Worm (Caenorhabditis elegans) whole organism, mixed stage, embryonic: ENCODE measurements around the gene pqn-84.

Source experiments
- M03D4.4 ChIP-seq: sonication (generic microtip); optimal IDR thresholded peaks from 2 replicates; lab custom pipeline; 2017; ENCODE audit warnings: mild to moderate bottlenecking, missing genetic modification characterization, missing compliant biosample characterization
- bed-3 ChIP-seq: fragments of 200-800 bp; sonication (Bioruptor generic); optimal IDR thresholded peaks from 3 replicates; lab custom pipeline; 2018; ENCODE audit warnings: mild to moderate bottlenecking, missing genetic modification characterization, moderate library complexity, missing compliant biosample characterization
- blmp-1 ChIP-seq: fragments of 150-350 bp; optimal IDR thresholded peaks from 2 replicates; lab custom pipeline; 2014; ENCODE audit warnings: missing biosample characterization, missing genetic modification characterization
- ceh-39 ChIP-seq: fragments of 150-350 bp; optimal IDR thresholded peaks from 2 replicates; lab custom pipeline; 2014; ENCODE audit warnings: missing biosample characterization, missing genetic modification characterization
- ceh-43 ChIP-seq: fragments of 200-800 bp; sonication (Bioruptor generic); optimal IDR thresholded peaks from 2 replicates; lab custom pipeline; 2018; ENCODE audit warnings: mild to moderate bottlenecking, missing genetic modification characterization, moderate library complexity, missing compliant biosample characterization
- ceh-83 ChIP-seq: fragments of 200-800 bp; sonication (Bioruptor generic); optimal IDR thresholded peaks from 2 replicates; lab custom pipeline; 2018; ENCODE audit warnings: mild to moderate bottlenecking, missing genetic modification characterization, missing compliant biosample characterization
- ces-1 ChIP-seq: fragments of 150-350 bp; optimal IDR thresholded peaks from 2 replicates; lab custom pipeline; 2014; ENCODE audit warnings: missing biosample characterization, missing genetic modification reagents, missing genetic modification characterization
- cnd-1 ChIP-seq: fragments of 200-800 bp; sonication (Bioruptor generic); optimal IDR thresholded peaks from 2 replicates; lab custom pipeline; 2018; ENCODE audit warnings: mild to moderate bottlenecking, missing genetic modification characterization, missing compliant biosample characterization
- drap-1 ChIP-seq: fragments of 200-800 bp; sonication (Bioruptor generic); optimal IDR thresholded peaks from 3 replicates; lab custom pipeline; 2018; ENCODE audit warnings: mild to moderate bottlenecking, missing genetic modification characterization, missing compliant biosample characterization
- elt-1 ChIP-seq: sonication (generic microtip); optimal IDR thresholded peaks from 2 replicates; lab custom pipeline; 2017; ENCODE audit warnings: missing genetic modification characterization, mild to moderate bottlenecking, missing compliant biosample characterization, antibody characterized with exemption, moderate library complexity, borderline replicate concordance; ENCODE audit not compliant: insufficient read depth
- elt-3 ChIP-seq: fragments of 150-350 bp; optimal IDR thresholded peaks from 2 replicates; lab custom pipeline; 2014; ENCODE audit warnings: missing biosample characterization, missing genetic modification characterization
- flh-1 ChIP-seq: fragments of 200-800 bp; sonication (Bioruptor generic); optimal IDR thresholded peaks from 2 replicates; lab custom pipeline; 2018; ENCODE audit warnings: mild to moderate bottlenecking, missing genetic modification characterization, moderate library complexity, missing compliant biosample characterization
- ham-2 ChIP-seq: fragments of 200-800 bp; sonication (Bioruptor generic); optimal IDR thresholded peaks from 2 replicates; lab custom pipeline; 2018; ENCODE audit warnings: mild to moderate bottlenecking, missing genetic modification characterization, missing compliant biosample characterization
- hlh-1 ChIP-seq: fragments of 150-350 bp; optimal IDR thresholded peaks from 2 replicates; lab custom pipeline; 2014; ENCODE audit warnings: missing biosample characterization, missing genetic modification reagents, missing genetic modification characterization
- lin-13 ChIP-seq: fragments of 150-350 bp; optimal IDR thresholded peaks from 2 replicates; lab custom pipeline; 2014; ENCODE audit warnings: missing biosample characterization, missing genetic modification characterization
- lin-32 ChIP-seq: fragments of 200-800 bp; sonication (Bioruptor generic); optimal IDR thresholded peaks from 2 replicates; lab custom pipeline; 2018; ENCODE audit warnings: mild to moderate bottlenecking, missing genetic modification characterization, missing compliant biosample characterization
- lsy-2 ChIP-seq: fragments of 150-350 bp; optimal IDR thresholded peaks from 2 replicates; lab custom pipeline; 2014; ENCODE audit warnings: missing biosample characterization, missing genetic modification characterization
- mab-5 ChIP-seq: fragments of 150-350 bp; optimal IDR thresholded peaks from 2 replicates; lab custom pipeline; 2014; ENCODE audit warnings: missing biosample characterization, missing genetic modification characterization
- mep-1 ChIP-seq: fragments of 150-350 bp; optimal IDR thresholded peaks from 2 replicates; lab custom pipeline; 2017; ENCODE audit warnings: missing biosample characterization, missing genetic modification reagents, missing genetic modification characterization, inconsistent platforms
- mls-2 ChIP-seq: sonication (generic microtip); optimal IDR thresholded peaks from 2 replicates; lab custom pipeline; 2016; ENCODE audit warnings: mild to moderate bottlenecking, missing genetic modification characterization, moderate library complexity, missing compliant biosample characterization
- nhr-12 ChIP-seq: fragments of 150-350 bp; optimal IDR thresholded peaks from 2 replicates; lab custom pipeline; 2014; ENCODE audit warnings: missing biosample characterization, missing genetic modification characterization
- nhr-2 ChIP-seq: fragments of 150-350 bp; optimal IDR thresholded peaks from 2 replicates; lab custom pipeline; 2014; ENCODE audit warnings: missing biosample characterization, missing genetic modification characterization
- nhr-237 ChIP-seq: fragments of 150-350 bp; optimal IDR thresholded peaks from 2 replicates; lab custom pipeline; 2014; ENCODE audit warnings: missing biosample characterization, missing genetic modification characterization
- nhr-28 ChIP-seq: fragments of 150-350 bp; optimal IDR thresholded peaks from 2 replicates; lab custom pipeline; 2014; ENCODE audit warnings: missing biosample characterization, missing genetic modification characterization
- nhr-76 ChIP-seq: sonication (generic microtip); optimal IDR thresholded peaks from 2 replicates; lab custom pipeline; 2017; ENCODE audit warnings: missing biosample characterization, missing genetic modification characterization
- sem-2 ChIP-seq: fragments of 200-800 bp; sonication (Bioruptor generic); optimal IDR thresholded peaks from 2 replicates; lab custom pipeline; 2018; ENCODE audit warnings: mild to moderate bottlenecking, missing genetic modification characterization, missing compliant biosample characterization
- snpc-4 ChIP-seq: fragments of 150-350 bp; optimal IDR thresholded peaks from 2 replicates; lab custom pipeline; 2014; ENCODE audit warnings: missing biosample characterization, missing genetic modification characterization
- sptf-1 ChIP-seq: sonication (generic microtip); optimal IDR thresholded peaks from 2 replicates; lab custom pipeline; 2017; ENCODE audit warnings: mild to moderate bottlenecking, missing genetic modification characterization, moderate library complexity, missing compliant biosample characterization
- tbx-8 ChIP-seq: fragments of 200-800 bp; sonication (Bioruptor generic); optimal IDR thresholded peaks from 2 replicates; lab custom pipeline; 2018; ENCODE audit warnings: mild to moderate bottlenecking, missing genetic modification characterization, moderate library complexity, missing compliant biosample characterization
- unc-120 ChIP-seq: sonication (generic microtip); optimal IDR thresholded peaks from 2 replicates; lab custom pipeline; 2017; ENCODE audit warnings: missing genetic modification characterization, missing compliant biosample characterization; ENCODE audit not compliant: poor library complexity, severe bottlenecking
- unc-39 ChIP-seq: fragments of 150-350 bp; optimal IDR thresholded peaks from 2 replicates; lab custom pipeline; 2014; ENCODE audit warnings: missing biosample characterization, missing genetic modification characterization
- unc-62 ChIP-seq: fragments of 150-350 bp; optimal IDR thresholded peaks from 2 replicates; lab custom pipeline; 2014; ENCODE audit warnings: missing biosample characterization, missing genetic modification reagents, missing genetic modification characterization
- zip-8 ChIP-seq: fragments of 150-350 bp; optimal IDR thresholded peaks from 2 replicates; lab custom pipeline; 2014; ENCODE audit warnings: missing biosample characterization, missing genetic modification characterization
- ztf-11 ChIP-seq: fragments of 150-350 bp; optimal IDR thresholded peaks from 2 replicates; lab custom pipeline; 2014; ENCODE audit warnings: missing biosample characterization, missing genetic modification characterization

pqn-84 gene

DNA sequence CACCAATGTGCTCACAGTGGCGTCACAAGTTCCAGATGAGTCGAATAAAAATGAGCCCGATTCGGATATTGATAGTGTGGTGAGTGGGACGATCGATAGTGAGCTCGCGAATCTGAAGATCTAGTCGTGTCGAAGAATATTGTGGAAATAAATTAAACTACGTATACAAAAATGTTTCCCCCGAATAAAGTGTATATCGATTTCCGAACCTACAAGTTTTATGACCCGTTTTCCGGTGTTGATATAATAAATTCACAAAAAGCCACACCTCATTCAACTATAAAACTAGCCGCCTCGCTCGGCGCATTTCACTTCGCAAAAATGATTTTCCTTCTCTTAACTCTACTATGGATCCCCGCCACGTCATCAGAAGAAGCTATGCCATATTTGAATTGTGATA lies at the start of gene pqn-84:
pqn-84 (plus strand) TSS at position 301 of the 400 bp plus-strand sequence.
- TF ChIP-seq unc-62 (no peak), nhr-28 (no peak), snpc-4 (no peak), lsy-2 (no peak), cnd-1 (tag; lab: Kevin White, UChicago) (no peak), unc-120 (no peak), ham-2 (GFP tag; lab: Kevin White, UChicago) (no peak), sptf-1 (tag; lab: Kevin White, UChicago) (no peak), blmp-1 (tag; lab: Kevin White, UChicago) (no peak), nhr-76 (tag; lab: Kevin White, UChicago) (no peak), elt-1 (tag; lab: Kevin White, UChicago) (no peak), mep-1 (tag; lab: Kevin White, UChicago) (no peak), unc-39 (tag; lab: Kevin White, UChicago) (no peak), ceh-83 (GFP tag; lab: Kevin White, UChicago) (no peak)

DNA sequence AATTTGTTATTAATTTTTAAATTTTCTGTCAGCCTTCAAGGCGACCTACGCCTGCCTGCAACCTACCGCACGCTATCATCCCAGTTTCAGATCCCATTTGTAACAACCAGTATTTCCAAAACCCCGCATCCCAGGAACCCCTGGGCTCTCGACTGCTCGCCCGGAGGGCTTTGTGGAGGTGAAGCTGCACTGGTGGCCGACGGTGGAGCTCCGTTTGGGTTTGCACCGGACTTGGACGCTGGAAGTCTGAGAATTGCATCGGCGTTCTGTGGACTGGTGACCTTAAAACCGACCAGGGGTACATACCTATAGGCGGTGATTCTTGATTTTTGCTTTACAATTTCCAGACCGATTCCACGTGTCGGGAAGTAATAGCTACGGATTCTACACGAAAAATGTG lies 48.6 kb upstream of the pqn-84 start:
- TF ChIP-seq unc-62 = no peak
- no peak for TF ChIP-seq drap-1 (GFP tag; lab: Kevin White, UChicago)
- TF ChIP-seq sem-2 (GFP tag; lab: Kevin White, UChicago) = no peak
- no peak for TF ChIP-seq lsy-2
- TF ChIP-seq flh-1 = no peak
- TF ChIP-seq tbx-8 (GFP tag; lab: Kevin White, UChicago) = no peak
- TF ChIP-seq ces-1 = no peak
- no peak for TF ChIP-seq unc-120
- TF ChIP-seq elt-1 (tag; lab: Kevin White, UChicago) = no peak
- no peak for TF ChIP-seq unc-39 (tag; lab: Kevin White, UChicago)
- TF ChIP-seq lin-32 = no peak
- no peak for TF ChIP-seq mab-5 (tag; lab: Kevin White, UChicago)
- no peak for TF ChIP-seq ceh-83 (GFP tag; lab: Kevin White, UChicago)
- TF ChIP-seq nhr-237 (tag; lab: Kevin White, UChicago) = no peak
- no peak for TF ChIP-seq elt-3 (tag; lab: Kevin White, UChicago)

DNA sequence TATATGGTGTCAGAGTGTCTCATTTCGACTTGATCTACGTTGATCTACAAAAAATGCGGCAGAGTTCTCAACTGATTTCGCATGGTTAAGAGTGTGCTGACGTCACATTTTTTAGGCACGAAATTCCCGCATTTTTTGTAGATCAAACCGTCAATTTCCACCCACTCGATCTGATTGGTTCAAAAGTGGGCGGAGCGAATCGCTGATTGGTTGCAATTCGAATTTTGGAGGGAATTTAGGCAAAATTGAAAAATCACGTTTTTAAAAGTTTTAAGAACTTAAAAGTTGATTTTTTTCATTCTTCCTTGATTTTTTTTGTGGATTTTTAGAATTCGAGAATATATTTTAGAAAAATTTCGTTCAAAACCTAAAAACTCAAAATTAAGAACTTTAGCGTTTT lies 43.7 kb upstream of the pqn-84 start:
- TF ChIP-seq ceh-43 (GFP tag; lab: Kevin White, UChicago) (no peak), ceh-39 (no peak), flh-1 (no peak), hlh-1 (no peak), mls-2 (tag; lab: Kevin White, UChicago) (no peak), nhr-28 (no peak), lsy-2 (no peak), M03D4.4 (tag; lab: Kevin White, UChicago) (no peak), unc-120 (no peak), nhr-12 (tag; lab: Kevin White, UChicago) (no peak), bed-3 (GFP tag; lab: Kevin White, UChicago) (no peak), mep-1 (tag; lab: Kevin White, UChicago) (no peak), sptf-1 (tag; lab: Kevin White, UChicago) (no peak), snpc-4 (no peak), mab-5 (tag; lab: Kevin White, UChicago) (no peak), nhr-237 (tag; lab: Kevin White, UChicago) (no peak), ham-2 (GFP tag; lab: Kevin White, UChicago) (no peak), tbx-8 (GFP tag; lab: Kevin White, UChicago) (no peak)

DNA sequence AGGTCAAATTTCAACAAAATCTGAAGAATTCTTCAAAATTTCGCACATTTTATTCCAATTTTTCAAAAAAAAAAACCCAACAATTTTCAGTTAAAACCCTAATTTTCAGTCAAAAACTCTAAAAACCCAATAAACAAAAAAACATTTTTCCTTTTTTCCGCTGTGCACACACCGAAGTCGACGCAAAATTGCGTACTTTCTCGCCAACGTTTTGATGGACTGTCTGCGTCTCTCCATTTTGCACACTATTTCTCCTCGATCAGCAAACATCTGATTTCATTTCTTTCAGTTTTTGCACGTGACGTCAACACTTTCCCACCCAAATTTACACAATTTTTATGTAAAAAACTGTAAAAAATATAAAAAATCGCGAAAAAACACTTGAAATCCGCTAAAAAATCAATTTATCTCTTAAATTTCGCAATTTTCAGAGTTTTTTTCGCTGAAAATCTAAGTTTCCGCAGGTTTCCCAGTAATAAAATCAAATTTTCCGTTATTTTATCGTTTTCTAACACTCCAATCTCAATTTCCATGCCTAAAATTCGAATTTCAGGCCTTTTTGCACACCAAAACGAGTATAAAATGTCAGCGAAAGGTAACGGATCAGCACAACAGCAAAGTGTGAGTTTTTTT lies 42.8 kb upstream of the pqn-84 start, which contains the start of gene crh-1:
crh-1 (plus strand) TSS at position 583 of the 633 bp plus-strand sequence.
- no peak for TF ChIP-seq ztf-11 (tag; lab: Kevin White, UChicago)
- TF ChIP-seq sem-2 (GFP tag; lab: Kevin White, UChicago) = no peak
- TF ChIP-seq blmp-1 (tag; lab: Kevin White, UChicago) = no peak
- peak; percentile 35 for TF ChIP-seq lsy-2
- peak; percentile 54 for TF ChIP-seq ces-1
- TF ChIP-seq mab-5 (tag; lab: Kevin White, UChicago) = no peak
- no peak for TF ChIP-seq zip-8 (tag; lab: Kevin White, UChicago)
- TF ChIP-seq M03D4.4 (tag; lab: Kevin White, UChicago) = no peak
- no peak for TF ChIP-seq elt-1 (tag; lab: Kevin White, UChicago)
- no peak for TF ChIP-seq mls-2 (tag; lab: Kevin White, UChicago)
- no peak for TF ChIP-seq tbx-8 (GFP tag; lab: Kevin White, UChicago)
- TF ChIP-seq cnd-1 (tag; lab: Kevin White, UChicago) = no peak
- TF ChIP-seq flh-1 = no peak
- no peak for TF ChIP-seq bed-3 (GFP tag; lab: Kevin White, UChicago)
- TF ChIP-seq unc-120 = no peak
- peak; percentile 54 for TF ChIP-seq nhr-237 (tag; lab: Kevin White, UChicago)
- no peak for TF ChIP-seq nhr-12 (tag; lab: Kevin White, UChicago)
- TF ChIP-seq unc-62 = no peak
- TF ChIP-seq drap-1 (GFP tag; lab: Kevin White, UChicago) = no peak
- no peak for TF ChIP-seq nhr-2 (tag; lab: Kevin White, UChicago)
- TF ChIP-seq elt-3 (tag; lab: Kevin White, UChicago) = no peak
- TF ChIP-seq lin-13 = no peak
- no peak for TF ChIP-seq ceh-83 (GFP tag; lab: Kevin White, UChicago)
- peak; percentile 70 for TF ChIP-seq mep-1 (tag; lab: Kevin White, UChicago)
- no peak for TF ChIP-seq ceh-43 (GFP tag; lab: Kevin White, UChicago)
- no peak for TF ChIP-seq sptf-1 (tag; lab: Kevin White, UChicago)
- TF ChIP-seq hlh-1 = peak; percentile 27
- no peak for TF ChIP-seq lin-32
